Worm (Caenorhabditis elegans) whole organism, L4 larva: ENCODE results near the gene haf-7.

ENCODE experiments used
- ceh-28 ChIP-seq: fragments of 150-350 bp; optimal IDR thresholded peaks from 2 replicates; lab custom pipeline; 2014; ENCODE audit warnings: missing biosample characterization, missing genetic modification reagents, missing genetic modification characterization
- jun-1 ChIP-seq: fragments of 150-350 bp; optimal IDR thresholded peaks from 2 replicates; lab custom pipeline; 2014; ENCODE audit warnings: missing biosample characterization, missing genetic modification reagents, missing genetic modification characterization
- mxl-3 ChIP-seq: fragments of 200-800 bp; sonication (Bioruptor generic); optimal IDR thresholded peaks from 2 replicates; lab custom pipeline; 2018; ENCODE audit warnings: mild to moderate bottlenecking, missing genetic modification characterization, missing compliant biosample characterization
- nhr-237 ChIP-seq: sonication (generic microtip); optimal IDR thresholded peaks from 2 replicates; lab custom pipeline; 2017; ENCODE audit warnings: missing biosample characterization, missing genetic modification characterization
- skn-1 ChIP-seq: fragments of 150-350 bp; optimal IDR thresholded peaks from 2 replicates; lab custom pipeline; 2014; ENCODE audit warnings: missing biosample characterization, missing genetic modification characterization
- spr-1 ChIP-seq: sonication (generic microtip); optimal IDR thresholded peaks from 2 replicates; lab custom pipeline; 2016; ENCODE audit warnings: mild to moderate bottlenecking, missing genetic modification characterization, missing compliant biosample characterization
- unc-39 ChIP-seq: sonication (generic microtip); optimal IDR thresholded peaks from 2 replicates; lab custom pipeline; 2017; ENCODE audit warnings: missing biosample characterization, missing genetic modification characterization
- unc-62 ChIP-seq, 3 experiments: fragments of 150-350 bp in 1 of 3; sonication (generic microtip); optimal IDR thresholded peaks in 2 of 3; peaks in 1 of 3; 1 replicate in 1 of 3; 2 replicates in 2 of 3; lab custom pipeline; 2014 to 2017; ENCODE audit warnings: missing biosample characterization in 3 of 3, missing genetic modification characterization in 3 of 3, missing genetic modification reagents in 3 of 3, missing genotype in 1 of 3

DNA sequence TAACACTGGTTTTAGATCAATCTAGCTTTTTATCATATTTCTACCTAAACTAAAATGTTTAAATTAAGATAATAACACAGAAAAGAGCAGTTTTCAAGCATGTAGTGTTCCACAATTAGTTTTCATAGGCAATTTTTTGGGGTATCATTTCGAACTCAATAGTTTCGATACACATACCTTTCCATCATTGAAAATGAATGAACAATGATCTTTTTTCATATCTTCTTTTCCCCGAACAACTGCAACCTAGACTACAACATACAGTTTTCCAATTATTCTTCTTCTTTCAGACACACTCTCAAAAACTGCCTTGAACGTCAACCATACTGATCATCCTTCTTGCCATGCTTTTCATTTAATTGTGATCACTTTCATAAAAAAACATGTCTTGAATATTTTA is 51.1 kb downstream of the haf-7 start, which contains the start of gene W06A7.4:
- TF ChIP-seq unc-62 (GFP tag; optimal IDR thresholded peaks at IDR 0.05 in 1 of 2; lab: Kevin White, UChicago) = no peak
- TF ChIP-seq unc-62 (tag; optimal IDR thresholded peaks at IDR 0.05; lab: Kevin White, UChicago) = no peak
- TF ChIP-seq nhr-237 (tag; lab: Kevin White, UChicago) = no peak
- no peak for TF ChIP-seq unc-39
- no peak for TF ChIP-seq skn-1 (tag; lab: Kevin White, UChicago)
- TF ChIP-seq ceh-28 = no peak
- TF ChIP-seq mxl-3 = no peak
- TF ChIP-seq spr-1 (tag; lab: Kevin White, UChicago) = no peak
- no peak for TF ChIP-seq jun-1
